Worm (Caenorhabditis elegans): ENCODE data around the gene ZK105.5.

ZK105.5 gene

ce11 chrV:7734909-7735308, 17.4 kb upstream of the ZK105.5 start, which contains the start of gene clic-1 (continued):
- TF ChIP-seq sptf-2 (GFP tag; optimal IDR thresholded peaks at IDR 0.05) (no peak), mxl-1 (tag; optimal IDR thresholded peaks at IDR 0.05) (no peak), Y95B8A.8 (GFP tag; IDR thresholded peaks at IDR 0.05) (no peak), nfya-1 (tag; optimal IDR thresholded peaks at IDR 0.05; ENCODE audit: borderline replicate concordance, insufficient read depth) (no peak), F55B11.4 (tag; optimal IDR thresholded peaks at IDR 0.05; ENCODE audit: borderline replicate concordance, insufficient read depth) (no peak), nhr-120 (GFP tag; IDR thresholded peaks at IDR 0.05) (no peak), ztf-18 (tag; optimal IDR thresholded peaks at IDR 0.05) (no peak), B0035.1 (tag; optimal IDR thresholded peaks at IDR 0.05) (no peak), hmg-20 (GFP tag; IDR thresholded peaks at IDR 0.05) (no peak), cebp-1 (GFP tag; IDR thresholded peaks at IDR 0.05) (peak; percentile 69), cebp-1 (tag; optimal IDR thresholded peaks at IDR 0.05) (peak; percentile 94), rec-8 (tag; optimal IDR thresholded peaks at IDR 0.05) (no peak), let-526 (GFP tag; IDR thresholded peaks at IDR 0.05) (no peak), xnd-1 (tag; optimal IDR thresholded peaks at IDR 0.05) (no peak), F57C9.4 (tag; optimal IDR thresholded peaks at IDR 0.05) (no peak), atf-7 (tag; optimal IDR thresholded peaks at IDR 0.05) (no peak), attf-3 (GFP tag; conservative IDR thresholded peaks at IDR 0.05) (no peak), snpc-1.1 (tag; optimal IDR thresholded peaks at IDR 0.05; ENCODE audit: insufficient read depth) (no peak), fkh-3 (tag; optimal IDR thresholded peaks at IDR 0.05) (no peak), lsl-1 (GFP tag; optimal IDR thresholded peaks at IDR 0.05) (no peak), ama-1 (optimal IDR thresholded peaks at IDR 0.05) (no peak), ama-1 (GFP tag; optimal IDR thresholded peaks at IDR 0.05) (no peak), ztf-25 (GFP tag; IDR thresholded peaks at IDR 0.05) (no peak), F23B12.7 (tag; optimal IDR thresholded peaks at IDR 0.05; ENCODE audit: insufficient read depth) (peak; percentile 25), nfyb-1 (GFP tag; IDR thresholded peaks at IDR 0.05) (no peak), tbp1 (GFP tag; optimal IDR thresholded peaks at IDR 0.05) (no peak), ccch-3 (GFP tag; optimal IDR thresholded peaks at IDR 0.05) (no peak), efl-1 (GFP tag; optimal IDR thresholded peaks at IDR 0.05) (peak; percentile 82), let-607 (tag; optimal IDR thresholded peaks at IDR 0.05) (peak; percentile 79 to 82), ztf-28 (GFP tag; IDR thresholded peaks at IDR 0.05) (no peak), F57A8.1 (GFP tag; optimal IDR thresholded peaks at IDR 0.05) (no peak), unc-130 (GFP tag; optimal IDR thresholded peaks at IDR 0.05) (no peak), akir-1 (GFP tag; optimal IDR thresholded peaks at IDR 0.05) (no peak), hlh-12 (tag; optimal IDR thresholded peaks at IDR 0.05) (no peak), madf-6 (GFP tag; IDR thresholded peaks at IDR 0.05) (no peak), hlh-26 (GFP tag; conservative IDR thresholded peaks at IDR 0.05) (no peak), mcd-1 (GFP tag; IDR thresholded peaks at IDR 0.05) (0 out of 2 replicates have a peak, but pooled peaks have one; percentile 32), B0261.1 (tag; optimal IDR thresholded peaks at IDR 0.05) (no peak), ceh-40 (GFP tag; IDR thresholded peaks at IDR 0.05) (no peak), rpc-1 (optimal IDR thresholded peaks at IDR 0.05) (no peak), rpc-1 (tag; optimal IDR thresholded peaks at IDR 0.05) (no peak), Y79H2A.3 (GFP tag; conservative IDR thresholded peaks at IDR 0.05) (no peak), pbrm-1 (GFP tag; IDR thresholded peaks at IDR 0.05) (no peak), repo-1 (tag; optimal IDR thresholded peaks at IDR 0.05) (no peak), hmg-1.2 (GFP tag; IDR thresholded peaks at IDR 0.05) (peak; percentile 14; the same call in 1 of the 2 replicates), Y67H2A.10 (GFP tag; conservative IDR thresholded peaks at IDR 0.05) (no peak), mel-28 (tag; optimal IDR thresholded peaks at IDR 0.05; ENCODE audit: borderline replicate concordance) (no peak), unc-62 (GFP tag; optimal IDR thresholded peaks at IDR 0.05) (no peak), sea-2 (GFP tag; IDR thresholded peaks at IDR 0.05) (no peak), Y53F4B.3 (GFP tag; IDR thresholded peaks at IDR 0.05) (no peak)

Measured in whole organism, young adult.